Worm (Caenorhabditis elegans): ENCODE data around the gene Y39G8C.2.

The Y39G8C.2 gene

ce11 chrII:14143838-14144268 lies 46.4 kb upstream of the Y39G8C.2 start, which contains the start of gene W03H9.2 (continued):
- TF ChIP-seq unc-62 (GFP tag; optimal IDR thresholded peaks at IDR 0.05) (no peak), F37B4.10 (GFP tag; IDR thresholded peaks at IDR 0.05) (no peak), rpc-1 (optimal IDR thresholded peaks at IDR 0.05) (no peak), rpc-1 (tag; optimal IDR thresholded peaks at IDR 0.05) (no peak), B0019.2 (GFP tag; conservative IDR thresholded peaks at IDR 0.05) (no peak), nfya-1 (tag; optimal IDR thresholded peaks at IDR 0.05; ENCODE audit: borderline replicate concordance, insufficient read depth) (no peak), F57A8.1 (GFP tag; optimal IDR thresholded peaks at IDR 0.05) (no peak), egl-44 (GFP tag; IDR thresholded peaks at IDR 0.05) (no peak), F49E8.2 (tag; optimal IDR thresholded peaks at IDR 0.05; ENCODE audit: insufficient read depth) (no peak), T07F8.4 (tag; optimal IDR thresholded peaks at IDR 0.05) (no peak), die-1 (tag; optimal IDR thresholded peaks at IDR 0.05) (no peak), unc-130 (GFP tag; optimal IDR thresholded peaks at IDR 0.05) (peak; percentile 7), ekl-4 (GFP tag; IDR thresholded peaks at IDR 0.05) (no peak), ceh-58 (GFP tag; IDR thresholded peaks at IDR 0.05) (no peak), sptf-2 (GFP tag; optimal IDR thresholded peaks at IDR 0.05) (no peak), F39B2.1 (GFP tag; IDR thresholded peaks at IDR 0.05) (no peak), sdz-38 (tag; optimal IDR thresholded peaks at IDR 0.05) (no peak), C06A6.2 (GFP tag; conservative IDR thresholded peaks at IDR 0.05) (no peak), madf-8 (GFP tag; conservative IDR thresholded peaks at IDR 0.05) (no peak), nhr-179 (tag; optimal IDR thresholded peaks at IDR 0.05) (no peak), ceh-40 (GFP tag; IDR thresholded peaks at IDR 0.05) (no peak), ceh-79 (tag; optimal IDR thresholded peaks at IDR 0.05) (no peak), nhr-90 (tag; optimal IDR thresholded peaks at IDR 0.05) (no peak), aptf-3 (GFP tag; IDR thresholded peaks at IDR 0.05) (no peak), hmg-20 (GFP tag; IDR thresholded peaks at IDR 0.05) (no peak), aptf-2 (GFP tag; conservative IDR thresholded peaks at IDR 0.05) (no peak; the same call in 1 of the 2 replicates), Y53F4B.3 (GFP tag; IDR thresholded peaks at IDR 0.05) (no peak), ceh-27 (GFP tag; optimal IDR thresholded peaks at IDR 0.05) (peak; percentile 77), ztf-18 (tag; optimal IDR thresholded peaks at IDR 0.05) (peak; percentile 60), mcd-1 (GFP tag; IDR thresholded peaks at IDR 0.05) (peak; percentile 69), snpc-1.3 (tag; optimal IDR thresholded peaks at IDR 0.05; ENCODE audit: insufficient read depth) (no peak), hlh-12 (tag; optimal IDR thresholded peaks at IDR 0.05) (no peak), ceh-91 (GFP tag; IDR thresholded peaks at IDR 0.05) (no peak), Y56A3A.18 (GFP tag; IDR thresholded peaks at IDR 0.05) (no peak), D2030.7 (GFP tag; IDR thresholded peaks at IDR 0.05) (no peak), akir-1 (GFP tag; optimal IDR thresholded peaks at IDR 0.05) (peak; percentile 34), ztf-22 (GFP tag; optimal IDR thresholded peaks at IDR 0.05) (no peak), fkh-3 (tag; optimal IDR thresholded peaks at IDR 0.05) (no peak), ztf-28 (GFP tag; IDR thresholded peaks at IDR 0.05) (no peak), K11D2.4 (GFP tag; IDR thresholded peaks at IDR 0.05) (0 out of 2 replicates have a peak, but pooled peaks have one; percentile 23), Y79H2A.3 (GFP tag; conservative IDR thresholded peaks at IDR 0.05) (no peak), egl-18 (GFP tag; IDR thresholded peaks at IDR 0.05) (no peak), F33H1.4 (GFP tag; IDR thresholded peaks at IDR 0.05) (no peak), cebp-1 (GFP tag; IDR thresholded peaks at IDR 0.05) (no peak), cebp-1 (tag; optimal IDR thresholded peaks at IDR 0.05) (peak; percentile 51), cebp-2 (GFP tag; IDR thresholded peaks at IDR 0.05) (no peak), gei-17 (GFP tag; optimal IDR thresholded peaks at IDR 0.05) (no peak), dpff-1 (tag; optimal IDR thresholded peaks at IDR 0.05) (no peak), let-526 (GFP tag; IDR thresholded peaks at IDR 0.05) (0 out of 2 replicates have a peak, but pooled peaks have one; percentile 10), efl-1 (GFP tag; optimal IDR thresholded peaks at IDR 0.05) (no peak), chd-7 (tag; optimal IDR thresholded peaks at IDR 0.05) (no peak)
